Fruit fly (Drosophila melanogaster) S2 (cell line): Measurements from ENCODE around the gene CG34164.

Source experiments
- CG8478 ChIP-seq: fragments of >200 bp; optimal IDR thresholded peaks from 2 replicates; lab custom pipeline; 2018
- CTCF ChIP-seq, 2 experiments: fragments of >200 bp; optimal IDR thresholded peaks; 2 replicates each; lab custom pipeline; 2018

DNA sequence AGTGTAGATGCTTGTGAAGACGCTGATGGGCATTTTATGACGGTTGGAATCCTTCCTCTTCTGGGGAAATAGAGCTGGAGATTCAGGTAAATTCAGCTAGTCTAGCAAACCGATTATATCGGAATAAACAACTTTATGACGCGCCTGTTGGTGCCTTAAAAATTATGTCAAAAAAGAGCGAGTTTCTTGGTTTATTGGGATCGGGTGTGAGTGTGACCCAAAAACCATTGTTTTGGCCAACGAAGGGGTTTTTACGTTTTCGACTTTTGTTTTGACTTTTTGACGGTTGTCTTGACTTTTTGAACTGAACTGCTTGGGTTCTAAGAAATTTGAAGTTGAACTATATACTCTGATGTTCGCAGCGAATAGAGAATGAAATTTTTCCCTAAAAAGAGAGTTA is 35.9 kb downstream of the CG34164 start:
- TF ChIP-seq CG8478 (lab: Kevin White, UChicago), result no peak
- no peak for TF ChIP-seq CTCF (optimal IDR thresholded peaks at IDR 0.05; lab: Kevin White, UChicago)
